Worm (Caenorhabditis elegans) whole organism, early embryonic: ENCODE results near the gene W10G11.2.

ENCODE experiments used
- F13C5.2 ChIP-seq: sonication (generic microtip); optimal IDR thresholded peaks from 2 replicates; lab custom pipeline; 2017; ENCODE audit warnings: mild to moderate bottlenecking, missing genetic modification characterization, inconsistent platforms, missing compliant biosample characterization
- ama-1 ChIP-seq: fragments of 150-350 bp; optimal IDR thresholded peaks from 2 replicates; lab custom pipeline; 2014
- ceh-36 ChIP-seq: sonication (generic microtip); optimal IDR thresholded peaks from 2 replicates; lab custom pipeline; 2016; ENCODE audit warnings: missing genetic modification characterization, inconsistent platforms, missing compliant biosample characterization
- ets-7 ChIP-seq: sonication (generic microtip); optimal IDR thresholded peaks from 2 replicates; lab custom pipeline; 2016; ENCODE audit warnings: missing genotype, missing genetic modification characterization, missing compliant biosample characterization
- flt-1 ChIP-seq: fragments of 200-800 bp; sonication (Bioruptor generic); IDR thresholded peaks from 2 replicates; pipeline ENCODE4 v1.3.6; 2022; ENCODE audit warnings: missing genetic modification characterization, missing compliant biosample characterization
- hmbx-1 ChIP-seq: sonication (generic microtip); optimal IDR thresholded peaks from 2 replicates; lab custom pipeline; 2016; ENCODE audit warnings: mild to moderate bottlenecking, missing genetic modification characterization, missing compliant biosample characterization
- hmg-4 ChIP-seq: fragments of 200-800 bp; sonication (Bioruptor generic); optimal IDR thresholded peaks from 2 replicates; lab custom pipeline; 2018; ENCODE audit warnings: mild to moderate bottlenecking, missing genetic modification characterization, missing compliant biosample characterization
- pes-1 ChIP-seq: fragments of 200-800 bp; sonication (Bioruptor generic); IDR thresholded peaks from 2 replicates; pipeline ENCODE4 v1.3.6; 2022; ENCODE audit warnings: missing genetic modification reagents, missing genetic modification characterization, missing compliant biosample characterization
- tbx-11 ChIP-seq: fragments of 200-800 bp; sonication (Bioruptor generic); IDR thresholded peaks from 2 replicates; pipeline ENCODE4 v1.3.6; 2022; ENCODE audit warnings: missing genetic modification characterization, missing compliant biosample characterization
- tbx-37 ChIP-seq: fragments of 200-800 bp; sonication (Bioruptor generic); conservative IDR thresholded peaks from 2 replicates; pipeline ENCODE4 v1.3.6; 2022; ENCODE audit warnings: missing genetic modification reagents, missing genetic modification characterization, missing compliant biosample characterization

ce11 chrII:3546381-3546931 is 15.0 kb downstream of the W10G11.2 start, which contains the start of gene apd-3:
- no peak for TF ChIP-seq hmbx-1
- no peak for TF ChIP-seq ets-7 (tag; lab: Kevin White, UChicago)
- TF ChIP-seq tbx-37, result no peak
- no peak for TF ChIP-seq flt-1
- TF ChIP-seq hmg-4 (GFP tag; lab: Kevin White, UChicago), result no peak
- no peak for TF ChIP-seq tbx-11 (GFP tag; lab: Robert Waterston, UW)
- TF ChIP-seq pes-1 (GFP tag; lab: Robert Waterston, UW), result no peak
- TF ChIP-seq ceh-36 (tag; lab: Kevin White, UChicago), result no peak
- no peak for TF ChIP-seq ama-1
- no peak for TF ChIP-seq F13C5.2 (tag; lab: Kevin White, UChicago)
